Worm (Caenorhabditis elegans) whole organism, late embryonic: Measurements from ENCODE around the gene Y38H6C.8.

ENCODE experiments used
- ama-1 ChIP-seq: fragments of 150-350 bp; optimal IDR thresholded peaks from 2 replicates; lab custom pipeline; 2014
- ceh-22 ChIP-seq: sonication (generic microtip); optimal IDR thresholded peaks from 2 replicates; lab custom pipeline; 2017; ENCODE audit warnings: missing biosample characterization, missing genetic modification characterization
- elt-4 ChIP-seq: sonication (generic microtip); optimal IDR thresholded peaks from 2 replicates; lab custom pipeline; 2016; ENCODE audit warnings: missing genetic modification characterization, missing compliant biosample characterization
- fax-1 ChIP-seq: sonication (generic microtip); optimal IDR thresholded peaks from 2 replicates; lab custom pipeline; 2016; ENCODE audit warnings: missing genotype, missing genetic modification characterization, missing compliant biosample characterization
- fkh-10 ChIP-seq: fragments of 150-350 bp; optimal IDR thresholded peaks from 2 replicates; lab custom pipeline; 2014; ENCODE audit warnings: missing biosample characterization, missing genetic modification reagents, missing genetic modification characterization
- fkh-6 ChIP-seq: sonication (generic microtip); optimal IDR thresholded peaks from 2 replicates; lab custom pipeline; 2016; ENCODE audit warnings: missing genetic modification characterization, missing compliant biosample characterization
- madf-2 ChIP-seq: sonication (generic microtip); optimal IDR thresholded peaks from 2 replicates; lab custom pipeline; 2017; ENCODE audit warnings: missing genetic modification characterization, missing compliant biosample characterization
- nhr-11 ChIP-seq: fragments of 150-350 bp; optimal IDR thresholded peaks from 2 replicates; lab custom pipeline; 2014; ENCODE audit warnings: missing biosample characterization, missing genetic modification characterization
- pha-4 ChIP-seq: fragments of 150-350 bp; optimal IDR thresholded peaks from 2 replicates; lab custom pipeline; 2018; ENCODE audit warnings: missing biosample characterization, missing genetic modification reagents, missing genetic modification characterization
- tbx-2 ChIP-seq: sonication (generic microtip); optimal IDR thresholded peaks from 2 replicates; lab custom pipeline; 2016; ENCODE audit warnings: missing genetic modification characterization, missing compliant biosample characterization

- no peak for TF ChIP-seq madf-2 (tag; lab: Kevin White, UChicago)
- TF ChIP-seq fkh-6 (tag; lab: Kevin White, UChicago) = no peak
- TF ChIP-seq ama-1 (lab: Kevin White, UChicago) = no peak
- no peak for TF ChIP-seq fkh-10 (GFP tag; lab: Kevin White, UChicago)
- TF ChIP-seq ceh-22 = no peak
- no peak for TF ChIP-seq elt-4 (tag; lab: Kevin White, UChicago)
- TF ChIP-seq tbx-2 = no peak
- TF ChIP-seq nhr-11 (tag; lab: Kevin White, UChicago) = no peak
- no peak for TF ChIP-seq fax-1
- TF ChIP-seq pha-4 (tag; lab: Kevin White, UChicago) = no peak
Observed at ce11 chrV:20527493-20527892, 13.7 kb downstream of the Y38H6C.8 start, which contains the start of gene Y38H6C.13.
